Fruit fly (Drosophila melanogaster) Kc167 (cell line): ENCODE measurements around the gene yellow-k.

Experiments used
- h ChIP-seq: fragments of >200 bp; optimal IDR thresholded peaks from 3 replicates; lab custom pipeline; 2018; ENCODE audit warnings: missing external identifiers
- insv ChIP-seq: fragments of >200 bp; optimal IDR thresholded peaks from 3 replicates; lab custom pipeline; 2018; ENCODE audit warnings: missing external identifiers
- psq ChIP-seq: fragments of >200 bp; optimal IDR thresholded peaks from 2 replicates; lab custom pipeline; 2017; ENCODE audit warnings: missing external identifiers

DNA sequence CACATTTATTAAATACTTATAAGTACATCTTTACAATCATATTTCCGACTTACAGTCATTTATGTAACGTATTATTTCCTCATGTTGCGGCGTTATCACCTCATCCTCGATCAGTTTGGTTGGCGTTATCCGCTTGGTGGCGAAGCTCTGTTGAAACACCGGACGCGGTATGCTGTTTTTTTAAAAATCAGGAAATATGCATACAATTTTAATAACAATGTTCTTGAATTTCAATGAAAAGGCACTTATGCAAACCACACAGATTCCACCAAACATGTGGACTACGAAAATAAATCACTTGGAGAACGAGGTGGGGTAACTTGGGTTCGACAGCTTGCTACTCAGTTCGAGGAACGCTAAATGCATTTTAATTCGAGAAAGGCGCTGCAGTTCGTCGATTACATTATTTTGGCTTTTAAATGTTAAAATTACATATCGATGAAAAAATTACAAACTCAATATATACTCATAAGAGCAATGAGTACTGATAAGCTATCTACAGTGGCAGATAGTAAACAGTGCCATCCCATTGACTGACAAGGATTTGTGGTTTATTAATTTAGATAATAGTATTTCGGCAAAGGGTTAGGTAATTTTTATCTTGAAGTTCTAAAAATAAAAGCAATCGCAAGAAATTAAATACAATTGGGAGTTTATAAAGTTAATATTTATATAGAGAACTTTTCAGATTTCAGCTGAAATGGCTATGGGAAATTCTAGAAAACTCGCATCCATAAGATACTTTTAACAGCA lies 14.1 kb upstream of the yellow-k start:
- TF ChIP-seq insv (lab: Kevin White, UChicago) (no peak), h (lab: Kevin White, UChicago) (no peak), psq (lab: Kevin White, UChicago) (no peak)
